Fruit fly (Drosophila melanogaster) whole organism, adult: Measurements from ENCODE around the gene CG14043.
A peak's percentile ranks its signal among the peaks of the same experiment; 100 is the strongest.

Source experiments
- CG11617 ChIP-seq: fragments of 200-800 bp; sonication (Bioruptor generic); optimal IDR thresholded peaks from 2 replicates; lab custom pipeline; 2017; ENCODE audit warnings: mild to moderate bottlenecking, missing biosample characterization, missing genetic modification reagents, missing genetic modification characterization
- CG12768 ChIP-seq: fragments of 200-800 bp; sonication (Bioruptor generic); optimal IDR thresholded peaks from 2 replicates; lab custom pipeline; 2017; ENCODE audit warnings: missing biosample characterization, missing genetic modification characterization, mild to moderate bottlenecking, moderate library complexity, missing genetic modification reagents
- CG14711 ChIP-seq: fragments of 200-800 bp; sonication (Bioruptor generic); optimal IDR thresholded peaks from 2 replicates; lab custom pipeline; 2018; ENCODE audit warnings: missing biosample characterization, mild to moderate bottlenecking, missing genetic modification characterization, moderate library complexity
- CG1620 ChIP-seq: fragments of 200-800 bp; sonication (Bioruptor generic); optimal IDR thresholded peaks from 2 replicates; lab custom pipeline; 2016; ENCODE audit warnings: missing biosample characterization, missing genetic modification characterization
- CG33017 ChIP-seq: fragments of 200-800 bp; sonication (Bioruptor generic); optimal IDR thresholded peaks from 2 replicates; lab custom pipeline; 2018; ENCODE audit warnings: missing biosample characterization, mild to moderate bottlenecking, missing genetic modification characterization, moderate library complexity
- CG5204 ChIP-seq: fragments of 200-800 bp; sonication (Bioruptor generic); optimal IDR thresholded peaks from 2 replicates; lab custom pipeline; 2016; ENCODE audit warnings: missing biosample characterization, missing genetic modification characterization
- CG7045 ChIP-seq: fragments of 200-800 bp; sonication (Bioruptor generic); optimal IDR thresholded peaks from 2 replicates; lab custom pipeline; 2017; ENCODE audit warnings: missing biosample characterization, mild to moderate bottlenecking, missing genetic modification characterization
- CG7101 ChIP-seq: fragments of 200-800 bp; sonication (Bioruptor generic); optimal IDR thresholded peaks from 2 replicates; lab custom pipeline; 2018; ENCODE audit warnings: missing biosample characterization, mild to moderate bottlenecking, missing genetic modification characterization, moderate library complexity
- Clk ChIP-seq: fragments of 200-800 bp; sonication (Bioruptor generic); optimal IDR thresholded peaks from 2 replicates; lab custom pipeline; 2017; ENCODE audit warnings: missing biosample characterization, missing genetic modification characterization
- Crg-1 ChIP-seq: fragments of 200-800 bp; sonication (Bioruptor generic); optimal IDR thresholded peaks from 2 replicates; lab custom pipeline; 2016; ENCODE audit warnings: missing biosample characterization, missing genetic modification characterization
- Hr96 ChIP-seq: fragments of 200-800 bp; sonication (Bioruptor generic); optimal IDR thresholded peaks from 2 replicates; lab custom pipeline; 2016; ENCODE audit warnings: missing biosample characterization, missing genetic modification characterization
- Mnt ChIP-seq: fragments of 200-800 bp; sonication (Bioruptor generic); optimal IDR thresholded peaks from 2 replicates; lab custom pipeline; 2016; ENCODE audit warnings: missing biosample characterization, mild to moderate bottlenecking, missing genetic modification characterization
- bab1 ChIP-seq: fragments of 200-800 bp; sonication (Bioruptor generic); optimal IDR thresholded peaks from 3 replicates; lab custom pipeline; 2019; ENCODE audit warnings: missing biosample characterization, mild to moderate bottlenecking, missing genetic modification characterization, moderate library complexity
- cic ChIP-seq: fragments of 200-800 bp; sonication (Bioruptor generic); optimal IDR thresholded peaks from 2 replicates; lab custom pipeline; 2017; ENCODE audit warnings: missing biosample characterization, mild to moderate bottlenecking, missing genetic modification characterization, moderate library complexity
- cnc ChIP-seq, 2 experiments: fragments of >200 bp; optimal IDR thresholded peaks; 2 replicates each; lab custom pipeline; 2017
- kay ChIP-seq: fragments of 200-800 bp; sonication (Bioruptor generic); peaks from one replicate; lab custom pipeline; 2016; ENCODE audit warnings: missing biosample characterization, missing genetic modification characterization, borderline replicate concordance
- ovo ChIP-seq: fragments of 200-800 bp; sonication (Bioruptor generic); optimal IDR thresholded peaks from 2 replicates; lab custom pipeline; 2016; ENCODE audit warnings: missing biosample characterization, missing genetic modification characterization
- pad ChIP-seq: fragments of 200-800 bp; sonication (Bioruptor generic); optimal IDR thresholded peaks from 3 replicates; lab custom pipeline; 2017; ENCODE audit warnings: missing biosample characterization, missing genetic modification characterization, mild to moderate bottlenecking, moderate library complexity, missing genetic modification reagents
- tj ChIP-seq: fragments of 200-800 bp; sonication (Bioruptor generic); optimal IDR thresholded peaks from 3 replicates; lab custom pipeline; 2017; ENCODE audit warnings: missing biosample characterization, mild to moderate bottlenecking, missing genetic modification characterization, moderate library complexity
- toe ChIP-seq: fragments of 200-800 bp; sonication (Bioruptor generic); optimal IDR thresholded peaks from 2 replicates; lab custom pipeline; 2016; ENCODE audit warnings: missing biosample characterization, missing genetic modification characterization

Gene CG14043

DNA sequence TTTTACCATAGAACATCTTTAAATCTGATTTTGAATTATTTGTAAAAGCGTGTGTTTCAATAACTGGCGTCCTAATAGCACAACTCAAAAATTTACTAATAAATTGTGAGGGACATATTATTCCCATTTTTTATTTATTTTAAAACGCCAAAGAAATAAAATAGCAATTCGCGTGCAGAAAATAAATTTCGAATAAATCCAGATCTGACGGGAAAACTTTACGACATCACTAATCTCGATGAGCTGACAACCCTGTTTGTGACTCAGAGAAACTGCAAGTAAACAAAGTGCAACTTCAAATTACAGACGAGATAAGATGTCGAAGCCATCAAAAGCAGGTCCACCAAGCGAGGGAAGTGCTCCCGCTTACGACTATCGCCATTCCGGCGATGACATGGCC lies 6.1 kb upstream of the CG14043 start, which contains the start of gene CG34125:
Gene CG34125, plus strand, starts transcription at position 254 of the 400 bp plus-strand sequence.
- TF ChIP-seq Clk (GFP tag; lab: Kevin White, UChicago): peak; percentile 2
- peak; percentile 3 for TF ChIP-seq tj (GFP tag; lab: Kevin White, UChicago)
- TF ChIP-seq kay: no peak
- no peak for TF ChIP-seq pad (GFP tag; lab: Kevin White, UChicago)
- no peak for TF ChIP-seq CG7045 (GFP tag; lab: Kevin White, UChicago)
- peak; percentile 96 for TF ChIP-seq CG14711 (tag; lab: Kevin White, UChicago)
- TF ChIP-seq CG33017 (tag; lab: Kevin White, UChicago): no peak
- peak; percentile 13 for TF ChIP-seq bab1 (GFP tag; lab: Kevin White, UChicago)
- peak; percentile 27 for TF ChIP-seq CG7101 (tag; lab: Kevin White, UChicago)
- no peak for TF ChIP-seq CG5204
- TF ChIP-seq CG11617: peak; percentile 52
- no peak for TF ChIP-seq cic (GFP tag; lab: Kevin White, UChicago)
- no peak for TF ChIP-seq cnc (optimal IDR thresholded peaks at IDR 0.05; lab: Kevin White, UChicago)
- no peak for TF ChIP-seq toe
- TF ChIP-seq CG1620 (GFP tag; lab: Kevin White, UChicago): peak; percentile 24
- TF ChIP-seq CG12768 (GFP tag; lab: Kevin White, UChicago): peak; percentile 53
- no peak for TF ChIP-seq Hr96 (GFP tag; lab: Kevin White, UChicago)
- no peak for TF ChIP-seq Crg-1 (GFP tag; lab: Kevin White, UChicago)
- TF ChIP-seq Mnt (GFP tag; lab: Kevin White, UChicago): no peak
- TF ChIP-seq ovo (GFP tag; lab: Kevin White, UChicago): no peak

- TF ChIP-seq CG7045 (GFP tag; lab: Kevin White, UChicago): no peak
- no peak for TF ChIP-seq Mnt (GFP tag; lab: Kevin White, UChicago)
- TF ChIP-seq kay: no peak
- no peak for TF ChIP-seq ovo (GFP tag; lab: Kevin White, UChicago)
- TF ChIP-seq Crg-1 (GFP tag; lab: Kevin White, UChicago): no peak
- no peak for TF ChIP-seq toe
- TF ChIP-seq pad (GFP tag; lab: Kevin White, UChicago): no peak
- no peak for TF ChIP-seq CG12768 (GFP tag; lab: Kevin White, UChicago)
Observed at dm6 chr2L:4965923-4966322, 5.6 kb upstream of the CG14043 start.

DNA sequence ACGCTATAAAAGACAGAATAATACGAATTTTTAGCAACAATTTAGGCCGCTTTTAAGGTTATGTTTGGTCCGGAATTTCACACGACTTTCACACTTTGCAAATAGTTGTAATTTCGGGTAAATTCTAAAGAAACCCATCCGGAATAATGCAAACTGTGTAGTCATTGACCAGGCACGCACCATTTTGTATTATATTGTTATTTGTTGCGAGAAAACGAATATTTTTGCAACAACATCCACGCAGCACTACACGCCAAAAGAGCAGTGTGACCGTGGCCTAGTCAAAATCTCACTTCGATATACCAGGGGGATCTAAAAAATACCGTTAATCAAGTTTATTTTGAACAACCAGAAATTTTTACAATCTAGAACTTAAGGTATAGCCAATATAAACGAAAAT lies 4.0 kb upstream of the CG14043 start, which contains the start of gene eIF3i:
Gene eIF3i, minus strand, starts transcription at position 265 of the 400 bp plus-strand sequence.
- TF ChIP-seq pad (GFP tag; lab: Kevin White, UChicago) (no peak), Mnt (GFP tag; lab: Kevin White, UChicago) (peak; percentile 50)

- TF ChIP-seq Mnt (GFP tag; lab: Kevin White, UChicago) (peak; percentile 87), CG7101 (tag; lab: Kevin White, UChicago) (no peak)
Observed at dm6 chr2L:4968767-4969166, 2.7 kb upstream of the CG14043 start, which contains the start of the genes Scox and Polr1C. Gene Scox (minus strand): TSS chr2L:4968935. Gene Polr1C (plus strand): TSS chr2L:4969004.

DNA sequence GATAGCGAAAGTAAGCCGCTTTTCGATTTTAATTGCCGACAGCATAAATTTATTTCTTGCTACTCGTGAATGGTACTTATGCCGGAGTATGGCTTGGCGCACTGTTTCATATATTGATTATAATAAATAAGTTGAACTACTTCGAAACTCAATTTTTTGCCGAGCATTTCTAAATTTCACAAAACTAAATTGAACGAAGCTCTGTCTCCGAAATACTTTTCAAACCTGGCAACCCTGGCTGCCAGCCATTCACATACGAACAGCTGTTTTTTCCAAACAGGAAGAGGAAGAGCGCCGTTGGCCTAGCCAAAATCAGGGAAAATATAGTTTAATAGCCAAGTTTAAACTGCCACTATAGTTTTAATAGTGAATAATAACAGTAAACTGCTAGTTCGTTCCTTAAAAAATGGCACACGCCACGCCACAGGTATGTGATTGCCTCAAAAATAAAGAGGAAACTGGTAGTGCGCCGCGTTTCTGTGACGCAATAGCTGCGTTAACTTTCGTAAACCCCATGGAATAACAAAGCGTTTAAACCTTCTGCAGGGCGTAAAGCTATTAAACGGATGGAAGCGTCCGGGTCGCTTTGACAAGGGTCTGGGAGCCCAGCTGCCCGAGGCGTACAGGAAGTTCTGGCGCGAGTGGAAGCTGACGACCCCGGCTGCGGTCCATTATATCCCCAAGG lies 2.4 kb downstream of the CG14043 start, which contains the start of gene mRpL28:
Gene mRpL28, plus strand, starts transcription at position 246 of the 685 bp plus-strand sequence.
- no peak for TF ChIP-seq kay
- no peak for TF ChIP-seq CG1620 (GFP tag; lab: Kevin White, UChicago)
- peak; percentile 11 for TF ChIP-seq CG11617
- TF ChIP-seq Crg-1 (GFP tag; lab: Kevin White, UChicago): no peak
- TF ChIP-seq Mnt (GFP tag; lab: Kevin White, UChicago): peak; percentile 44
- no peak for TF ChIP-seq cnc (optimal IDR thresholded peaks at IDR 0.05; lab: Kevin White, UChicago)
- TF ChIP-seq CG33017 (tag; lab: Kevin White, UChicago): no peak
- TF ChIP-seq bab1 (GFP tag; lab: Kevin White, UChicago): peak; percentile 65
- peak; percentile 2 for TF ChIP-seq tj (GFP tag; lab: Kevin White, UChicago)
- no peak for TF ChIP-seq Clk (GFP tag; lab: Kevin White, UChicago)
- peak; percentile 15 for TF ChIP-seq CG7101 (tag; lab: Kevin White, UChicago)
- TF ChIP-seq CG14711 (tag; lab: Kevin White, UChicago): peak; percentile 94

DNA sequence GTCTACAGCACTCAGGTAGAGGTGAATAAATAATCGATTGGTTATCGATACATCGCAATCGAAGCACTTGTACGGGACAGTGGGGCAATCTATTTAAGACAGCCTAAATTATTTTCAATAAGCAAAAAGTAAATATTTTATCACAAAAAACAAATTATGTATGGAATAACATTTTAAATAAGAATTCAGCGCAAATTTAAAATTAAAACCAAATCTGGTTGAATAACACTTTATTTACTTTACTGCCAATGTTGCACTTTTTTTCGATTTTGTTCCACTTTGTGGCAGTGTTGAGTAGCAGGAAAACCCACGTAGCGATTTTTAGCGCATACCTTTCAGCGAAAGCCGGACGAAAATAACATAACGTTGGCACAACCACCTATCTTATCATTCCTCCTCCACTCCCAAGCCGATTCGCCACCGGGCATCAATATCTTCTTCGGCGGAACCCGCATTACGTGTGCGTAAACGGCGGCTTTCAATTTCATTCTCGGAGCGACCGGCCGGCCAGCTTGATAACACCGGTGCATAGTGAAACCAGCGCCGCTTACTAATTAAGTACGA lies 5.6 kb downstream of the CG14043 start, which contains the start of the genes Gmd and CG3792:
Gene Gmd, minus strand, starts transcription at position 36 of the 564 bp plus-strand sequence.
Gene CG3792, plus strand, starts transcription at position 325 of the 564 bp plus-strand sequence.
- TF ChIP-seq cnc (optimal IDR thresholded peaks at IDR 0.05; lab: Kevin White, UChicago): no peak
- TF ChIP-seq CG5204: no peak
- peak; percentile 95 for TF ChIP-seq CG1620 (GFP tag; lab: Kevin White, UChicago)
- TF ChIP-seq CG33017 (tag; lab: Kevin White, UChicago): peak; percentile 89
- peak; percentile 94 for TF ChIP-seq CG7045 (GFP tag; lab: Kevin White, UChicago)
- no peak for TF ChIP-seq kay
- TF ChIP-seq CG12768 (GFP tag; lab: Kevin White, UChicago): peak; percentile 96
- peak; percentile 95 for TF ChIP-seq tj (GFP tag; lab: Kevin White, UChicago)
- peak; percentile 93 for TF ChIP-seq CG7101 (tag; lab: Kevin White, UChicago)
- TF ChIP-seq cic (GFP tag; lab: Kevin White, UChicago): peak; percentile 84
- peak; percentile 92 for TF ChIP-seq Crg-1 (GFP tag; lab: Kevin White, UChicago)
- peak; percentile 90 for TF ChIP-seq Clk (GFP tag; lab: Kevin White, UChicago)
- TF ChIP-seq bab1 (GFP tag; lab: Kevin White, UChicago): peak; percentile 95
- peak; percentile 83 for TF ChIP-seq ovo (GFP tag; lab: Kevin White, UChicago)
- peak; percentile 95 for TF ChIP-seq CG11617
- no peak for TF ChIP-seq toe
- TF ChIP-seq CG14711 (tag; lab: Kevin White, UChicago): peak; percentile 89
- peak; percentile 86 for TF ChIP-seq pad (GFP tag; lab: Kevin White, UChicago)
- no peak for TF ChIP-seq Hr96 (GFP tag; lab: Kevin White, UChicago)
- TF ChIP-seq Mnt (GFP tag; lab: Kevin White, UChicago): peak; percentile 86
